Fruit fly (Drosophila melanogaster) whole organism, pupa: ENCODE results near the gene Sema1a.

ENCODE experiments used
- CG10348 ChIP-seq: fragments of 200-800 bp; sonication (Bioruptor generic); IDR thresholded peaks from 2 replicates; pipeline ENCODE4 v1.3.6; 2022; ENCODE audit warnings: missing biosample characterization, missing genetic modification characterization
- CG13204 ChIP-seq: fragments of 200-800 bp; sonication (Bioruptor generic); optimal IDR thresholded peaks from 2 replicates; lab custom pipeline; 2018; ENCODE audit warnings: missing biosample characterization, mild to moderate bottlenecking, missing genetic modification characterization, moderate library complexity
- CG4496 ChIP-seq: fragments of 200-800 bp; sonication (Bioruptor generic); IDR thresholded peaks from 3 replicates; pipeline ENCODE4 v1.3.6; 2022; ENCODE audit warnings: missing biosample characterization, missing genetic modification characterization
- CG8159 ChIP-seq: fragments of 200-800 bp; sonication (Bioruptor generic); optimal IDR thresholded peaks from 3 replicates; lab custom pipeline; 2018; ENCODE audit warnings: missing biosample characterization, mild to moderate bottlenecking, missing genetic modification characterization, moderate library complexity
- Snoo ChIP-seq: fragments of 200-800 bp; sonication (Bioruptor generic); optimal IDR thresholded peaks from 3 replicates; lab custom pipeline; 2017; ENCODE audit warnings: missing biosample characterization, mild to moderate bottlenecking, missing genetic modification characterization, inconsistent platforms

dm6 chr2L:8678955-8679354 is 137.0 kb downstream of the Sema1a start:
- TF ChIP-seq CG8159 (tag; lab: Kevin White, UChicago) (no peak), CG4496 (GFP tag; lab: Robert Waterston, UW) (no peak), CG13204 (GFP tag; lab: Kevin White, UChicago) (no peak), Snoo (no peak), CG10348 (GFP tag; lab: Robert Waterston, UW) (no peak)
